Fruit fly (Drosophila melanogaster): ENCODE data around the gene fng.

Gene fng

dm6 chr3L:20923030-20923591 is 26.2 kb downstream of the fng start (continued):
- TF ChIP-seq gsb (GFP tag; IDR thresholded peaks at IDR 0.05) (no peak), MTF-1 (GFP tag; optimal IDR thresholded peaks at IDR 0.05; ENCODE audit: borderline replicate concordance) (no peak), CG7357 (GFP tag; IDR thresholded peaks at IDR 0.05) (no peak), emc (GFP tag; optimal IDR thresholded peaks at IDR 0.05) (no peak), pho (GFP tag; optimal IDR thresholded peaks at IDR 0.05) (no peak), sens (GFP tag) (peak; percentile 93), Rfx (GFP tag; IDR thresholded peaks at IDR 0.05) (no peak), Max (GFP tag; optimal IDR thresholded peaks at IDR 0.05) (no peak), h (optimal IDR thresholded peaks at IDR 0.05) (no peak), CG16779 (GFP tag; IDR thresholded peaks at IDR 0.05) (no peak), Ravus (GFP tag; IDR thresholded peaks at IDR 0.05) (no peak), CoRest (tag; optimal IDR thresholded peaks at IDR 0.05) (peak; percentile 38), Blimp-1 (GFP tag; optimal IDR thresholded peaks at IDR 0.05) (peak; percentile 69), BtbVII (GFP tag; optimal IDR thresholded peaks at IDR 0.05) (no peak), tx (GFP tag; optimal IDR thresholded peaks at IDR 0.05) (peak; percentile 6), Meics (GFP tag; optimal IDR thresholded peaks at IDR 0.05) (no peak), dati (GFP tag; IDR thresholded peaks at IDR 0.05) (no peak), Dll (GFP tag; IDR thresholded peaks at IDR 0.05; ENCODE audit: partially characterized antibody) (no peak), CG12155 (GFP tag; optimal IDR thresholded peaks at IDR 0.05) (no peak), otp (GFP tag; IDR thresholded peaks at IDR 0.05) (peak; percentile 73; the same call in 2 of the 3 replicates), caup (GFP tag; optimal IDR thresholded peaks at IDR 0.05; ENCODE audit: severe bottlenecking) (no peak), CG3281 (GFP tag; optimal IDR thresholded peaks at IDR 0.05) (no peak), CG18262 (tag; optimal IDR thresholded peaks at IDR 0.05) (peak; percentile 67), CG34376 (GFP tag; optimal IDR thresholded peaks at IDR 0.05) (no peak), CrebB (tag; optimal IDR thresholded peaks at IDR 0.05) (no peak), C15 (GFP tag; IDR thresholded peaks at IDR 0.05) (no peak), sim (GFP tag; IDR thresholded peaks at IDR 0.05) (no peak), CkIIα-i1 (GFP tag; IDR thresholded peaks at IDR 0.05) (no peak), CG1024 (GFP tag; IDR thresholded peaks at IDR 0.05) (no peak), esg (GFP tag; conservative IDR thresholded peaks at IDR 0.05) (no peak; the same call in 1 of the 2 replicates), Dfd (GFP tag; optimal IDR thresholded peaks at IDR 0.05) (no peak), CG10431 (GFP tag; optimal IDR thresholded peaks at IDR 0.05) (no peak), CG2678 (tag; optimal IDR thresholded peaks at IDR 0.05) (peak; percentile 45), Xrp1 (GFP tag; IDR thresholded peaks at IDR 0.05) (peak; percentile 81), Rx (GFP tag; IDR thresholded peaks at IDR 0.05) (no peak), CG3407 (GFP tag; optimal IDR thresholded peaks at IDR 0.05) (peak; percentile 42), Taf1 (GFP tag; IDR thresholded peaks at IDR 0.05) (no peak), D19B (GFP tag; optimal IDR thresholded peaks at IDR 0.05) (peak; percentile 65), CG8290 (GFP tag; optimal IDR thresholded peaks at IDR 0.05) (no peak), CG8290 (tag; optimal IDR thresholded peaks at IDR 0.05) (no peak), GATAe (GFP tag; conservative IDR thresholded peaks at IDR 0.05) (no peak), CG6683 (GFP tag; optimal IDR thresholded peaks at IDR 0.05) (no peak), Aef1 (GFP tag; IDR thresholded peaks at IDR 0.05) (0 out of 3 replicates have a peak, but pooled peaks have one; percentile 26), CG42726 (GFP tag; IDR thresholded peaks at IDR 0.05; ENCODE audit: partially characterized antibody) (no peak), CG7556 (GFP tag; optimal IDR thresholded peaks at IDR 0.05) (peak; percentile 21), Gug (GFP tag; IDR thresholded peaks at IDR 0.05) (0 out of 4 replicates have a peak, but pooled peaks have one; percentile 25), ro (GFP tag; IDR thresholded peaks at IDR 0.05) (no peak; the same call in 1 of the 2 replicates), CG16863 (GFP tag; optimal IDR thresholded peaks at IDR 0.05) (peak; percentile 6), HLHmδ (GFP tag; optimal IDR thresholded peaks at IDR 0.05) (no peak), CG14860 (GFP tag; IDR thresholded peaks at IDR 0.05; ENCODE audit: partially characterized antibody) (no peak), CG18764 (GFP tag; optimal IDR thresholded peaks at IDR 0.05) (no peak), ERR (GFP tag; optimal IDR thresholded peaks at IDR 0.05) (no peak)

All from whole organism, embryonic.